Worm (Caenorhabditis elegans) whole organism, L4 larva: Measurements from ENCODE around the gene R09F10.5.

Source experiments
- T20F7.1 ChIP-seq: fragments of 200-800 bp; sonication (Bioruptor generic); optimal IDR thresholded peaks from 2 replicates; lab custom pipeline; 2018; ENCODE audit warnings: mild to moderate bottlenecking, missing genetic modification characterization, missing compliant biosample characterization
- aha-1 ChIP-seq: fragments of 150-350 bp; peaks from one replicate; lab custom pipeline; 2014; ENCODE audit warnings: missing biosample characterization, missing genetic modification characterization
- ama-1 ChIP-seq: fragments of 150-350 bp; optimal IDR thresholded peaks from 2 replicates; lab custom pipeline; 2014; ENCODE audit warnings: inconsistent platforms, mixed read lengths
- arid-1 ChIP-seq: fragments of 200-800 bp; sonication (Bioruptor generic); conservative IDR thresholded peaks from 2 replicates; pipeline ENCODE4 v1.3.6; 2022; ENCODE audit warnings: missing genetic modification reagents, missing genetic modification characterization, missing compliant biosample characterization
- ceh-28 ChIP-seq: fragments of 150-350 bp; optimal IDR thresholded peaks from 2 replicates; lab custom pipeline; 2014; ENCODE audit warnings: missing biosample characterization, missing genetic modification reagents, missing genetic modification characterization
- ceh-44 ChIP-seq: fragments of 200-800 bp; sonication (Bioruptor generic); IDR thresholded peaks from 2 replicates; pipeline ENCODE4 v1.3.6; 2022; ENCODE audit warnings: missing genetic modification reagents, missing genetic modification characterization, missing compliant biosample characterization
- ces-1 ChIP-seq: fragments of 150-350 bp; sonication (generic microtip); optimal IDR thresholded peaks from 4 replicates; lab custom pipeline; 2014; ENCODE audit warnings: missing biosample characterization, missing genetic modification reagents, missing genetic modification characterization
- ctbp-1 ChIP-seq: fragments of 200-800 bp; sonication (Bioruptor generic); IDR thresholded peaks from 2 replicates; pipeline ENCODE4 v1.3.6; 2022; ENCODE audit warnings: missing genetic modification reagents, missing genetic modification characterization, missing compliant biosample characterization
- daf-12 ChIP-seq: fragments of 150-350 bp; optimal IDR thresholded peaks from 2 replicates; lab custom pipeline; 2014; ENCODE audit warnings: missing biosample characterization, missing genetic modification reagents, missing genetic modification characterization
- daf-16 ChIP-seq, 3 experiments: sonication (generic microtip); optimal IDR thresholded peaks; 2 replicates each; lab custom pipeline; 2016 to 2017; ENCODE audit warnings: missing genetic modification characterization in 3 of 3, missing genetic modification reagents in 3 of 3, mild to moderate bottlenecking in 2 of 3, missing compliant biosample characterization in 2 of 3, missing biosample characterization in 1 of 3, moderate library complexity in 1 of 3
- daf-8 ChIP-seq: fragments of 200-800 bp; sonication (Bioruptor generic); IDR thresholded peaks from 2 replicates; pipeline ENCODE4 v1.3.6; 2022; ENCODE audit warnings: missing genetic modification characterization, missing compliant biosample characterization
- dmd-6 ChIP-seq: fragments of 200-800 bp; sonication (Bioruptor generic); IDR thresholded peaks from 2 replicates; pipeline ENCODE4 v1.3.6; 2022; ENCODE audit warnings: missing genetic modification reagents, missing genetic modification characterization, missing compliant biosample characterization
- dmd-8 ChIP-seq: fragments of 200-800 bp; sonication (Bioruptor generic); IDR thresholded peaks from 2 replicates; pipeline ENCODE4 v1.3.6; 2022; ENCODE audit warnings: missing genetic modification characterization, missing compliant biosample characterization
- dpl-1 ChIP-seq: fragments of 150-350 bp; optimal IDR thresholded peaks from 2 replicates; lab custom pipeline; 2014; ENCODE audit warnings: missing biosample characterization, missing genetic modification reagents, missing genetic modification characterization
- hlh-30 ChIP-seq: sonication (generic microtip); optimal IDR thresholded peaks from 2 replicates; lab custom pipeline; 2017; ENCODE audit warnings: antibody characterized with exemption, mild to moderate bottlenecking, missing genetic modification characterization, missing compliant biosample characterization; ENCODE audit not compliant: insufficient read depth
- lin-13 ChIP-seq: fragments of 150-350 bp; optimal IDR thresholded peaks from 2 replicates; lab custom pipeline; 2014; ENCODE audit warnings: missing biosample characterization, missing genetic modification reagents, missing genetic modification characterization
- madf-5 ChIP-seq, 2 experiments: fragments of 200-800 bp; sonication (Bioruptor generic); IDR thresholded peaks; 2 replicates each; pipeline ENCODE4 v1.3.6; 2022; ENCODE audit warnings: missing compliant biosample characterization in 2 of 2, missing genetic modification characterization in 2 of 2
- mdt-29 ChIP-seq: fragments of 200-800 bp; sonication (Bioruptor generic); IDR thresholded peaks from 2 replicates; pipeline ENCODE4 v1.3.6; 2022; ENCODE audit warnings: missing genetic modification reagents, missing genetic modification characterization, missing compliant biosample characterization
- nhr-102 ChIP-seq: sonication (generic microtip); optimal IDR thresholded peaks from 2 replicates; lab custom pipeline; 2016; ENCODE audit warnings: mild to moderate bottlenecking, missing genetic modification characterization, moderate library complexity, missing compliant biosample characterization
- nhr-11 ChIP-seq: fragments of 150-350 bp; optimal IDR thresholded peaks from 2 replicates; lab custom pipeline; 2014; ENCODE audit warnings: missing biosample characterization, missing genetic modification characterization
- nhr-25 ChIP-seq: sonication (generic microtip); optimal IDR thresholded peaks from 2 replicates; lab custom pipeline; 2017; ENCODE audit warnings: missing genetic modification characterization, mild to moderate bottlenecking, missing compliant biosample characterization, antibody characterized with exemption, moderate library complexity, borderline replicate concordance; ENCODE audit not compliant: insufficient read depth
- nhr-28 ChIP-seq: fragments of 150-350 bp; optimal IDR thresholded peaks from 2 replicates; lab custom pipeline; 2014; ENCODE audit warnings: missing biosample characterization, missing genetic modification characterization
- pha-4 ChIP-seq, 2 experiments: fragments of 150-350 bp in 1 of 2; fragments of 200-800 bp in 1 of 2; sonication (Bioruptor generic) in 1 of 2; IDR thresholded peaks in 1 of 2; optimal IDR thresholded peaks in 1 of 2; 2 replicates each; pipeline versions ENCODE4 v1.3.6 to Lab custom; 2014 to 2022; ENCODE audit warnings: missing genetic modification characterization in 2 of 2, missing genetic modification reagents in 2 of 2, missing biosample characterization in 1 of 2, missing compliant biosample characterization in 1 of 2
- pqm-1 ChIP-seq: sonication (generic microtip); optimal IDR thresholded peaks from 2 replicates; lab custom pipeline; 2017; ENCODE audit warnings: missing biosample characterization, missing genetic modification characterization
- sdz-12 ChIP-seq: fragments of 200-800 bp; sonication (Bioruptor generic); optimal IDR thresholded peaks from 2 replicates; lab custom pipeline; 2018; ENCODE audit warnings: mild to moderate bottlenecking, missing genetic modification characterization, missing compliant biosample characterization
- tag-97 ChIP-seq: fragments of 200-800 bp; sonication (Bioruptor generic); IDR thresholded peaks from 2 replicates; pipeline ENCODE4 v1.3.6; 2022; ENCODE audit warnings: missing genetic modification characterization, missing compliant biosample characterization
- unc-130 ChIP-seq: sonication (generic microtip); optimal IDR thresholded peaks from 2 replicates; lab custom pipeline; 2016; ENCODE audit warnings: missing genetic modification reagents, missing genetic modification characterization, missing compliant biosample characterization
- unc-39 ChIP-seq: sonication (generic microtip); optimal IDR thresholded peaks from 2 replicates; lab custom pipeline; 2017; ENCODE audit warnings: missing biosample characterization, missing genetic modification characterization
- unc-62 ChIP-seq, 3 experiments: fragments of 150-350 bp in 1 of 3; sonication (generic microtip); optimal IDR thresholded peaks in 2 of 3; peaks in 1 of 3; 1 replicate in 1 of 3; 2 replicates in 2 of 3; lab custom pipeline; 2014 to 2017; ENCODE audit warnings: missing biosample characterization in 3 of 3, missing genetic modification characterization in 3 of 3, missing genetic modification reagents in 3 of 3, missing genotype in 1 of 3
- zfp-2 ChIP-seq: sonication (generic microtip); optimal IDR thresholded peaks from 2 replicates; lab custom pipeline; 2016; ENCODE audit warnings: mild to moderate bottlenecking, missing genetic modification characterization, missing compliant biosample characterization

The R09F10.5 gene

ce11 chrX:8286740-8287299 is 20.7 kb downstream of the R09F10.5 start, which contains the start of gene sec-16A.2 (continued):
- TF ChIP-seq unc-39 (tag; lab: Kevin White, UChicago) (no peak), sdz-12 (GFP tag; lab: Kevin White, UChicago) (no peak), ama-1 (lab: Kevin White, UChicago) (no peak), madf-5 (GFP tag; IDR thresholded peaks at IDR 0.05; lab: Robert Waterston, UW) (no peak), ceh-44 (GFP tag; lab: Robert Waterston, UW) (no peak), pha-4 (GFP tag; IDR thresholded peaks at IDR 0.05; lab: Robert Waterston, UW) (no peak), pha-4 (tag; optimal IDR thresholded peaks at IDR 0.05; lab: Kevin White, UChicago) (peak; percentile 64), ces-1 (no peak), tag-97 (no peak), mdt-29 (no peak), daf-8 (GFP tag; lab: Robert Waterston, UW) (no peak)

- TF ChIP-seq hlh-30 (tag; lab: Kevin White, UChicago) (no peak), dpl-1 (no peak), nhr-25 (tag; lab: Kevin White, UChicago) (no peak), T20F7.1 (GFP tag; lab: Kevin White, UChicago) (no peak), nhr-102 (tag; lab: Kevin White, UChicago) (no peak), daf-12 (tag; lab: Kevin White, UChicago) (no peak), unc-130 (no peak), ctbp-1 (no peak), dmd-8 (GFP tag; lab: Robert Waterston, UW) (no peak), aha-1 (tag; lab: Kevin White, UChicago) (no peak), pqm-1 (no peak), nhr-28 (tag; lab: Kevin White, UChicago) (no peak), lin-13 (no peak), dmd-6 (GFP tag; lab: Robert Waterston, UW) (no peak)
These were observed 21.3 kb downstream of the R09F10.5 start for ce11 chrX:8286164-8286563.

- TF ChIP-seq unc-62 (GFP tag; optimal IDR thresholded peaks at IDR 0.05 in 1 of 2; lab: Kevin White, UChicago) = no peak
- no peak for TF ChIP-seq unc-62 (tag; optimal IDR thresholded peaks at IDR 0.05; lab: Kevin White, UChicago)
- TF ChIP-seq, all 104 proteins: peak for 0
These were observed 22.2 kb downstream of the R09F10.5 start, which contains the start of the genes fis-2 and F13B9.2 for ce11 chrX:8285169-8285796. fis-2 (minus strand) TSS chrX:8285219. F13B9.2 (plus strand) TSS chrX:8285683.

- TF ChIP-seq unc-62 (GFP tag; optimal IDR thresholded peaks at IDR 0.05 in 1 of 2; lab: Kevin White, UChicago) (peak in 1 of 2 experiments; percentile 25), unc-62 (tag; optimal IDR thresholded peaks at IDR 0.05; lab: Kevin White, UChicago) (no peak), aha-1 (tag; lab: Kevin White, UChicago) (peak; percentile 94), ceh-28 (tag; lab: Kevin White, UChicago) (no peak)
These were observed 23.5 kb downstream of the R09F10.5 start for ce11 chrX:8284003-8284402.

ce11 chrX:8276984-8277383 is 30.5 kb downstream of the R09F10.5 start:
- TF ChIP-seq aha-1 (tag; lab: Kevin White, UChicago) (peak; percentile 59), arid-1 (GFP tag; lab: Robert Waterston, UW) (no peak), daf-16 (GFP tag; optimal IDR thresholded peaks at IDR 0.05; lab: Kevin White, UChicago) (peak in 1 of 2 experiments; percentile 92), daf-16 (tag; optimal IDR thresholded peaks at IDR 0.05; lab: Kevin White, UChicago) (no peak)

ce11 chrX:8276333-8276732 is 31.2 kb downstream of the R09F10.5 start:
- TF ChIP-seq nhr-11 = peak; percentile 25
- no peak for TF ChIP-seq zfp-2 (tag; lab: Kevin White, UChicago)
